Fruit fly (Drosophila melanogaster) whole organism, embryonic: ENCODE data around the gene rdog.
A peak's percentile ranks its signal among the peaks of the same experiment; 100 is the strongest.

Source experiments
- Antp ChIP-seq: fragments of 200-800 bp; sonication (Bioruptor generic); optimal IDR thresholded peaks from 3 replicates; lab custom pipeline; 2016; ENCODE audit warnings: missing biosample characterization, missing genetic modification characterization
- Atf3 ChIP-seq: fragments of 200-800 bp; sonication (Bioruptor generic); optimal IDR thresholded peaks from 3 replicates; lab custom pipeline; 2016; ENCODE audit warnings: missing biosample characterization, missing genetic modification characterization
- CG10267 ChIP-seq: fragments of 200-800 bp; sonication (Bioruptor generic); optimal IDR thresholded peaks from 2 replicates; lab custom pipeline; 2018; ENCODE audit warnings: missing biosample characterization, mild to moderate bottlenecking, missing genetic modification characterization, moderate library complexity
- CG10431 ChIP-seq: fragments of 200-800 bp; sonication (Bioruptor generic); optimal IDR thresholded peaks from 3 replicates; lab custom pipeline; 2018; ENCODE audit warnings: missing biosample characterization, mild to moderate bottlenecking, missing genetic modification characterization
- CG10959 ChIP-seq: fragments of 200-800 bp; sonication (Bioruptor generic); IDR thresholded peaks from 2 replicates; pipeline ENCODE4 v1.3.6; 2022; ENCODE audit warnings: missing biosample characterization, missing genetic modification characterization
- CG10979 ChIP-seq: fragments of 200-800 bp; sonication (Bioruptor generic); optimal IDR thresholded peaks from 2 replicates; lab custom pipeline; 2018; ENCODE audit warnings: missing biosample characterization, mild to moderate bottlenecking, missing genetic modification characterization, moderate library complexity
- CG11247 ChIP-seq: fragments of 200-800 bp; sonication (Bioruptor generic); IDR thresholded peaks from 2 replicates; pipeline ENCODE4 v1.3.6; 2022; ENCODE audit warnings: missing biosample characterization, missing genetic modification characterization
- CG12219 ChIP-seq: fragments of 200-800 bp; sonication (Bioruptor generic); optimal IDR thresholded peaks from 3 replicates; lab custom pipeline; 2018; ENCODE audit warnings: missing biosample characterization, mild to moderate bottlenecking, missing genetic modification characterization
- CG12769 ChIP-seq: fragments of 200-800 bp; sonication (Bioruptor generic); optimal IDR thresholded peaks from 2 replicates; lab custom pipeline; 2019; ENCODE audit warnings: missing biosample characterization, mild to moderate bottlenecking, missing genetic modification characterization, moderate library complexity
- CG13624 ChIP-seq: fragments of 200-800 bp; sonication (Bioruptor generic); optimal IDR thresholded peaks from 2 replicates; lab custom pipeline; 2016; ENCODE audit warnings: missing biosample characterization, missing genetic modification characterization
- CG1603 ChIP-seq: fragments of 200-800 bp; sonication (Bioruptor generic); optimal IDR thresholded peaks from 2 replicates; lab custom pipeline; 2019; ENCODE audit warnings: missing biosample characterization, mild to moderate bottlenecking, missing genetic modification characterization, moderate library complexity
- CG16813 ChIP-seq: fragments of 200-800 bp; sonication (Bioruptor generic); IDR thresholded peaks from 3 replicates; pipeline ENCODE4 v1.3.6; 2022; ENCODE audit warnings: missing biosample characterization, missing genetic modification characterization; ENCODE audit not compliant: partially characterized antibody
- CG16815 ChIP-seq: fragments of 200-800 bp; sonication (Bioruptor generic); optimal IDR thresholded peaks from 3 replicates; lab custom pipeline; 2017; ENCODE audit warnings: missing biosample characterization, mild to moderate bottlenecking, missing genetic modification characterization
- CG17361 ChIP-seq: fragments of 200-800 bp; sonication (Bioruptor generic); IDR thresholded peaks from 3 replicates; pipeline ENCODE4 v1.3.6; 2022; ENCODE audit warnings: missing biosample characterization, missing genetic modification characterization
- CG2129 ChIP-seq: fragments of 200-800 bp; sonication (Bioruptor generic); IDR thresholded peaks from 2 replicates; pipeline ENCODE4 v1.3.6; 2022; ENCODE audit warnings: missing biosample characterization, missing genetic modification characterization; ENCODE audit not compliant: partially characterized antibody
- CG30431 ChIP-seq: fragments of 200-800 bp; sonication (Bioruptor generic); optimal IDR thresholded peaks from 2 replicates; lab custom pipeline; 2017; ENCODE audit warnings: missing biosample characterization, missing genetic modification characterization
- CG3065 ChIP-seq: fragments of 200-800 bp; sonication (Bioruptor generic); optimal IDR thresholded peaks from 2 replicates; lab custom pipeline; 2016; ENCODE audit warnings: missing biosample characterization, missing genetic modification characterization
- CG32532 ChIP-seq: fragments of 200-800 bp; sonication (Bioruptor generic); IDR thresholded peaks from 2 replicates; pipeline ENCODE4 v1.3.6; 2022; ENCODE audit warnings: missing biosample characterization, missing genetic modification characterization
- CG4424 ChIP-seq: fragments of 200-800 bp; sonication (Bioruptor generic); optimal IDR thresholded peaks from 3 replicates; lab custom pipeline; 2016; ENCODE audit warnings: missing biosample characterization, missing genetic modification characterization
- CG4854 ChIP-seq: fragments of 200-800 bp; sonication (Bioruptor generic); optimal IDR thresholded peaks from 2 replicates; lab custom pipeline; 2016; ENCODE audit warnings: missing biosample characterization, missing genetic modification characterization, inconsistent platforms
- CG5180 ChIP-seq: fragments of 200-800 bp; sonication (Bioruptor generic); optimal IDR thresholded peaks from 3 replicates; lab custom pipeline; 2017; ENCODE audit warnings: missing biosample characterization, missing genetic modification characterization, mild to moderate bottlenecking, moderate library complexity, missing genetic modification reagents
- CG5245 ChIP-seq: fragments of 200-800 bp; sonication (Bioruptor generic); optimal IDR thresholded peaks from 3 replicates; lab custom pipeline; 2016; ENCODE audit warnings: missing biosample characterization, missing genetic modification characterization
- CG7963 ChIP-seq: fragments of 200-800 bp; sonication (Bioruptor generic); IDR thresholded peaks from 3 replicates; pipeline ENCODE4 v1.3.6; 2022; ENCODE audit warnings: missing biosample characterization, missing genetic modification characterization; ENCODE audit not compliant: partially characterized antibody
- CG9437 ChIP-seq: fragments of 200-800 bp; sonication (Bioruptor generic); optimal IDR thresholded peaks from 2 replicates; lab custom pipeline; 2018; ENCODE audit warnings: missing biosample characterization, mild to moderate bottlenecking, missing genetic modification characterization
- H2.0 ChIP-seq: fragments of 200-800 bp; sonication (Bioruptor generic); IDR thresholded peaks from 2 replicates; pipeline ENCODE4 v1.3.6; 2022; ENCODE audit warnings: missing biosample characterization, missing genetic modification characterization
- HmgD ChIP-seq: fragments of 200-800 bp; sonication (Bioruptor generic); optimal IDR thresholded peaks from 3 replicates; lab custom pipeline; 2016; ENCODE audit warnings: missing biosample characterization, missing genetic modification characterization
- Mad ChIP-seq: fragments of 200-800 bp; sonication (Bioruptor generic); optimal IDR thresholded peaks from 2 replicates; lab custom pipeline; 2016; ENCODE audit warnings: missing biosample characterization, missing genetic modification characterization
- Neu2 ChIP-seq: fragments of 200-800 bp; sonication (Bioruptor generic); optimal IDR thresholded peaks from 3 replicates; lab custom pipeline; 2016; ENCODE audit warnings: missing biosample characterization, missing genetic modification characterization, borderline replicate concordance
- Pdp1 ChIP-seq, 2 experiments: fragments of 200-800 bp; sonication (Bioruptor generic); optimal IDR thresholded peaks; 3 replicates each; lab custom pipeline; 2016; ENCODE audit warnings: missing biosample characterization in 2 of 2, missing genetic modification characterization in 2 of 2, mild to moderate bottlenecking in 1 of 2, moderate library complexity in 1 of 2
- Sox100B ChIP-seq: fragments of 200-800 bp; sonication (Bioruptor generic); optimal IDR thresholded peaks from 3 replicates; lab custom pipeline; 2018; ENCODE audit warnings: missing biosample characterization, mild to moderate bottlenecking, missing genetic modification characterization
- Sry-δ ChIP-seq: fragments of 200-800 bp; sonication (Bioruptor generic); optimal IDR thresholded peaks from 2 replicates; lab custom pipeline; 2016; ENCODE audit warnings: missing biosample characterization, missing genetic modification characterization
- bigmax ChIP-seq: fragments of 200-800 bp; sonication (Bioruptor generic); optimal IDR thresholded peaks from 2 replicates; lab custom pipeline; 2018; ENCODE audit warnings: missing biosample characterization, mild to moderate bottlenecking, missing genetic modification characterization
- chinmo ChIP-seq: fragments of 200-800 bp; sonication (Bioruptor generic); IDR thresholded peaks from 4 replicates; pipeline ENCODE4 v1.3.6; 2022; ENCODE audit warnings: missing biosample characterization, missing genetic modification characterization; ENCODE audit not compliant: partially characterized antibody
- danr ChIP-seq: fragments of 200-800 bp; sonication (Bioruptor generic); IDR thresholded peaks from 2 replicates; pipeline ENCODE4 v1.3.6; 2022; ENCODE audit warnings: missing biosample characterization, missing genetic modification characterization
- dpn ChIP-seq, 2 experiments: fragments of 200-800 bp; sonication (Bioruptor generic); optimal IDR thresholded peaks; 3 replicates each; lab custom pipeline; 2016; ENCODE audit warnings: missing biosample characterization in 2 of 2, missing genetic modification characterization in 2 of 2
- emc ChIP-seq: fragments of 200-800 bp; sonication (Bioruptor generic); optimal IDR thresholded peaks from 2 replicates; lab custom pipeline; 2016; ENCODE audit warnings: missing biosample characterization, missing genetic modification characterization
- eve ChIP-seq, 2 experiments: fragments of >200 bp; optimal IDR thresholded peaks; 2 replicates each; lab custom pipeline; 2017; ENCODE audit warnings: missing biosample characterization in 2 of 2, missing genetic modification characterization in 2 of 2
- gcm ChIP-seq: fragments of 200-800 bp; sonication (Bioruptor generic); optimal IDR thresholded peaks from 2 replicates; lab custom pipeline; 2019; ENCODE audit warnings: missing biosample characterization, mild to moderate bottlenecking, missing genetic modification characterization, moderate library complexity
- gsb ChIP-seq: fragments of 200-800 bp; sonication (Bioruptor generic); IDR thresholded peaks from 2 replicates; pipeline ENCODE4 v1.3.6; 2022; ENCODE audit warnings: missing biosample characterization, missing genetic modification characterization
- lilli ChIP-seq: fragments of 200-800 bp; sonication (Bioruptor generic); optimal IDR thresholded peaks from 3 replicates; lab custom pipeline; 2016; ENCODE audit warnings: missing biosample characterization, missing genetic modification characterization
- maf-S ChIP-seq: fragments of 200-800 bp; sonication (Bioruptor generic); optimal IDR thresholded peaks from 2 replicates; lab custom pipeline; 2016; ENCODE audit warnings: missing biosample characterization, missing genetic modification characterization
- mld ChIP-seq: fragments of 200-800 bp; sonication (Bioruptor generic); IDR thresholded peaks from 3 replicates; pipeline ENCODE4 v1.3.6; 2022; ENCODE audit warnings: missing biosample characterization, missing genetic modification characterization; ENCODE audit not compliant: partially characterized antibody
- pan ChIP-seq, 4 experiments: fragments of >200 bp in 3 of 4; fragments of 200-800 bp in 1 of 4; sonication (Bioruptor generic) in 1 of 4; optimal IDR thresholded peaks in 3 of 4; IDR thresholded peaks in 1 of 4; 2 replicates each; pipeline versions ENCODE4 v1.3.6 to Lab custom; 2017 to 2022; ENCODE audit warnings: missing biosample characterization in 2 of 4, missing genetic modification characterization in 2 of 4, mixed read lengths in 1 of 4
- ro ChIP-seq: fragments of 200-800 bp; sonication (Bioruptor generic); IDR thresholded peaks from 2 replicates; pipeline ENCODE4 v1.3.6; 2022; ENCODE audit warnings: missing biosample characterization, missing genetic modification characterization
- sens-2 ChIP-seq: fragments of 200-800 bp; sonication (Bioruptor generic); IDR thresholded peaks from 2 replicates; pipeline ENCODE4 v1.3.6; 2022; ENCODE audit warnings: missing biosample characterization, missing genetic modification characterization
- ssp ChIP-seq: fragments of 200-800 bp; sonication (Bioruptor generic); IDR thresholded peaks from 2 replicates; pipeline ENCODE4 v1.3.6; 2022; ENCODE audit warnings: missing biosample characterization, missing genetic modification characterization
- sug ChIP-seq: fragments of 200-800 bp; optimal IDR thresholded peaks from 2 replicates; lab custom pipeline; 2019; ENCODE audit warnings: missing biosample characterization, mild to moderate bottlenecking, missing genetic modification characterization, moderate library complexity
- tup ChIP-seq: fragments of 200-800 bp; sonication (Bioruptor generic); optimal IDR thresholded peaks from 2 replicates; lab custom pipeline; 2016; ENCODE audit warnings: missing biosample characterization, mild to moderate bottlenecking, missing genetic modification characterization, moderate library complexity
- twi ChIP-seq: fragments of 200-800 bp; optimal IDR thresholded peaks from 2 replicates; lab custom pipeline; 2019; ENCODE audit warnings: missing biosample characterization, mild to moderate bottlenecking, missing genetic modification characterization, moderate library complexity
- zfh2 ChIP-seq: fragments of 200-800 bp; sonication (Bioruptor generic); optimal IDR thresholded peaks from 2 replicates; lab custom pipeline; 2016; ENCODE audit warnings: missing biosample characterization, missing genetic modification characterization

rdog gene

DNA sequence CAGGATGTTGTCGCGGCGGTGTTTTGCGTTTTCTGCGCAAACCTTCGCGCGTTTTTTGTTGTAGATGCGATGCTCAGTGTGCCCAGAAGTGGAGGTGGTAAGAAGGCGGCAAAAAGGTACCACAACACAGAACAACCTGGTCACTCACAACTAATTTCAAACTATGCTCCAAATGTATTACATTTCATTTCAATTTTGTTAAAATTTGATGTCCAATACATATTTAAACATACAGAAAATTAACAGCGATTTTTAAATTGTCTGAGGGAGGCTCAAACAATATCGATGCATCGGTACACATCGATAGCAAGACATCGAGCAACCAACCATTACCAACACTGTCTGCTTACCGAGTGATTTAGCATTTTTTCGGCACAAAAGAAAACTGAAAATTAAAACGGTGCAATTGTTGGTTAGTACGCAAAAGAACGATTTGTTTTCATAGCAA is 4.7 kb upstream of the rdog start, which contains the start of the genes Slbp and Rpn2:
Gene Slbp, minus strand, starts transcription at position 70 of the 448 bp plus-strand sequence.
Gene Rpn2, plus strand, starts transcription at position 328 of the 448 bp plus-strand sequence.
- TF ChIP-seq maf-S (GFP tag; lab: Kevin White, UChicago), result peak; percentile 68
- TF ChIP-seq CG13624 (GFP tag; lab: Kevin White, UChicago), result peak; percentile 62
- TF ChIP-seq sug (tag; lab: Kevin White, UChicago), result peak; percentile 42
- TF ChIP-seq gcm (GFP tag; lab: Kevin White, UChicago), result no peak
- TF ChIP-seq CG3065 (GFP tag; lab: Kevin White, UChicago), result no peak
- no peak for TF ChIP-seq CG30431 (GFP tag; lab: Kevin White, UChicago)
- TF ChIP-seq CG12219 (GFP tag; lab: Kevin White, UChicago), result no peak
- TF ChIP-seq emc (GFP tag; lab: Kevin White, UChicago), result no peak
- TF ChIP-seq chinmo (GFP tag; lab: Robert Waterston, UW), result peak; percentile 85; the same call in 3 of the 4 replicates
- peak; percentile 34; the same call in 1 of the 2 replicates for TF ChIP-seq ssp
- no peak for TF ChIP-seq Neu2 (GFP tag; lab: Kevin White, UChicago)
- TF ChIP-seq CG2129, result peak; percentile 93
- no peak for TF ChIP-seq pan (optimal IDR thresholded peaks at IDR 0.05; lab: Kevin White, UChicago)
- TF ChIP-seq pan (GFP tag; optimal IDR thresholded peaks at IDR 0.05 in 1 of 2, IDR thresholded peaks at IDR 0.05 in 1 of 2), result no peak
- TF ChIP-seq CG7963 (GFP tag; lab: Robert Waterston, UW), result peak; percentile 80
- peak; percentile 86 for TF ChIP-seq mld (GFP tag; lab: Robert Waterston, UW)
- TF ChIP-seq tup (GFP tag; lab: Kevin White, UChicago), result no peak
- peak; percentile 31 to 70 for TF ChIP-seq Pdp1 (GFP tag; optimal IDR thresholded peaks at IDR 0.05; lab: Kevin White, UChicago)
- TF ChIP-seq HmgD (GFP tag; lab: Kevin White, UChicago), result peak; percentile 62
- no peak for TF ChIP-seq H2.0
- peak; percentile 37 for TF ChIP-seq CG4854 (GFP tag; lab: Kevin White, UChicago)
- no peak for TF ChIP-seq Sox100B (GFP tag; lab: Kevin White, UChicago)
- TF ChIP-seq Sry-δ, result peak; percentile 87
- no peak for TF ChIP-seq CG4424
- no peak for TF ChIP-seq Atf3
- TF ChIP-seq CG9437 (GFP tag; lab: Kevin White, UChicago), result no peak
- TF ChIP-seq sens-2 (GFP tag; lab: Robert Waterston, UW), result no peak
- peak; percentile 86 for TF ChIP-seq CG1603 (tag; lab: Kevin White, UChicago)
- no peak for TF ChIP-seq CG5245 (GFP tag; lab: Kevin White, UChicago)
- TF ChIP-seq Antp (GFP tag; lab: Kevin White, UChicago), result no peak
- 0 out of 2 replicates have a peak, but pooled peaks have one; percentile 33 for TF ChIP-seq CG32532 (GFP tag; lab: Robert Waterston, UW)
- no peak for TF ChIP-seq danr (GFP tag; lab: Robert Waterston, UW)
- peak; percentile 99 for TF ChIP-seq CG10267 (tag; lab: Kevin White, UChicago)
- no peak for TF ChIP-seq twi (tag; lab: Kevin White, UChicago)
- TF ChIP-seq eve (GFP tag; optimal IDR thresholded peaks at IDR 0.05; lab: Kevin White, UChicago), result no peak
- peak; percentile 13 for TF ChIP-seq CG10979 (tag; lab: Kevin White, UChicago)
- TF ChIP-seq ro (GFP tag; lab: Robert Waterston, UW), result no peak
- TF ChIP-seq zfh2, result peak; percentile 66
- peak; percentile 58 for TF ChIP-seq CG12769 (tag; lab: Kevin White, UChicago)
- no peak for TF ChIP-seq CG10431 (GFP tag; lab: Kevin White, UChicago)
- no peak for TF ChIP-seq CG5180 (GFP tag; lab: Kevin White, UChicago)
- TF ChIP-seq gsb (GFP tag; lab: Robert Waterston, UW), result no peak
- TF ChIP-seq CG10959 (GFP tag; lab: Robert Waterston, UW), result no peak
- TF ChIP-seq CG16815 (GFP tag; lab: Kevin White, UChicago), result no peak
- no peak for TF ChIP-seq Mad (GFP tag; lab: Kevin White, UChicago)
- peak; percentile 40 to 58 for TF ChIP-seq dpn (GFP tag; optimal IDR thresholded peaks at IDR 0.05; lab: Kevin White, UChicago)
- TF ChIP-seq lilli (GFP tag; lab: Kevin White, UChicago), result peak; percentile 70
- TF ChIP-seq CG16813 (GFP tag; lab: Robert Waterston, UW), result peak; percentile 90
- no peak for TF ChIP-seq bigmax (GFP tag; lab: Kevin White, UChicago)
- TF ChIP-seq CG11247 (GFP tag; lab: Robert Waterston, UW), result no peak
- TF ChIP-seq CG17361 (GFP tag; lab: Robert Waterston, UW), result no peak
